Fruit fly (Drosophila melanogaster) whole organism, prepupa: ENCODE data around the gene CG7191.

Experiments
- CG10631 ChIP-seq: fragments of 200-800 bp; sonication (Bioruptor generic); optimal IDR thresholded peaks from 2 replicates; lab custom pipeline; 2016; ENCODE audit warnings: missing biosample characterization, missing genetic modification characterization
- CG10669 ChIP-seq: fragments of 200-800 bp; sonication (Bioruptor generic); optimal IDR thresholded peaks from 3 replicates; lab custom pipeline; 2018; ENCODE audit warnings: missing biosample characterization, mild to moderate bottlenecking, missing genetic modification characterization, moderate library complexity
- CG11902 ChIP-seq: fragments of 200-800 bp; sonication (Bioruptor generic); optimal IDR thresholded peaks from 3 replicates; lab custom pipeline; 2016; ENCODE audit warnings: missing biosample characterization, missing genetic modification characterization
- CG15336 ChIP-seq: fragments of 200-800 bp; sonication (Bioruptor generic); IDR thresholded peaks from 2 replicates; pipeline ENCODE4 v1.3.6; 2022; ENCODE audit warnings: missing biosample characterization, missing genetic modification characterization
- CG3032 ChIP-seq: fragments of 200-800 bp; optimal IDR thresholded peaks from 2 replicates; lab custom pipeline; 2019; ENCODE audit warnings: missing biosample characterization, mild to moderate bottlenecking, missing genetic modification characterization, moderate library complexity
- CG31627 ChIP-seq: fragments of 200-800 bp; sonication (Bioruptor generic); optimal IDR thresholded peaks from 3 replicates; lab custom pipeline; 2016; ENCODE audit warnings: missing biosample characterization, missing genetic modification characterization
- CG34406 ChIP-seq: fragments of 200-800 bp; sonication (Bioruptor generic); optimal IDR thresholded peaks from 3 replicates; lab custom pipeline; 2016; ENCODE audit warnings: missing biosample characterization, missing genetic modification characterization
- CG3919 ChIP-seq: fragments of 200-800 bp; sonication (Bioruptor generic); optimal IDR thresholded peaks from 3 replicates; lab custom pipeline; 2016; ENCODE audit warnings: missing biosample characterization, missing genetic modification characterization
- CG4318 ChIP-seq: fragments of 200-800 bp; sonication (Bioruptor generic); optimal IDR thresholded peaks from 3 replicates; lab custom pipeline; 2017; ENCODE audit warnings: missing biosample characterization, mild to moderate bottlenecking, missing genetic modification characterization
- CG6163 ChIP-seq: fragments of 200-800 bp; sonication (Bioruptor generic); IDR thresholded peaks from 3 replicates; pipeline ENCODE4 v1.3.6; 2022; ENCODE audit warnings: missing biosample characterization, missing genetic modification characterization
- CG6276 ChIP-seq: fragments of 200-800 bp; sonication (Bioruptor generic); optimal IDR thresholded peaks from 2 replicates; lab custom pipeline; 2017; ENCODE audit warnings: missing biosample characterization, mild to moderate bottlenecking, missing genetic modification characterization
- CG7368 ChIP-seq: fragments of 200-800 bp; sonication (Bioruptor generic); optimal IDR thresholded peaks from 3 replicates; lab custom pipeline; 2016; ENCODE audit warnings: missing biosample characterization, missing genetic modification characterization
- CG8319 ChIP-seq: fragments of 200-800 bp; sonication (Bioruptor generic); optimal IDR thresholded peaks from 3 replicates; lab custom pipeline; 2016; ENCODE audit warnings: missing biosample characterization, missing genetic modification characterization
- CG8632 ChIP-seq: fragments of 200-800 bp; sonication (Bioruptor generic); optimal IDR thresholded peaks from 3 replicates; lab custom pipeline; 2016; ENCODE audit warnings: missing biosample characterization, missing genetic modification characterization
- CG9139 ChIP-seq: fragments of 200-800 bp; sonication (Bioruptor generic); optimal IDR thresholded peaks from 3 replicates; lab custom pipeline; 2017; ENCODE audit warnings: missing biosample characterization, mild to moderate bottlenecking, missing genetic modification characterization
- Eip75B ChIP-seq: fragments of 200-800 bp; sonication (Bioruptor generic); optimal IDR thresholded peaks from 3 replicates; lab custom pipeline; 2016; ENCODE audit warnings: missing biosample characterization, missing genetic modification characterization
- Eip78C ChIP-seq: fragments of 200-800 bp; sonication (Bioruptor generic); peaks from one replicate; lab custom pipeline; 2016; ENCODE audit warnings: missing biosample characterization, missing genetic modification characterization
- Eip93F ChIP-seq: fragments of 200-800 bp; sonication (Bioruptor generic); optimal IDR thresholded peaks from 2 replicates; lab custom pipeline; 2016; ENCODE audit warnings: missing biosample characterization, mild to moderate bottlenecking, missing genetic modification characterization
- Ets21C ChIP-seq: fragments of 200-800 bp; sonication (Bioruptor generic); optimal IDR thresholded peaks from 3 replicates; lab custom pipeline; 2016; ENCODE audit warnings: missing biosample characterization, missing genetic modification characterization
- Ets96B ChIP-seq: fragments of 200-800 bp; optimal IDR thresholded peaks from 2 replicates; lab custom pipeline; 2019; ENCODE audit warnings: missing biosample characterization, mild to moderate bottlenecking, missing genetic modification characterization, moderate library complexity
- Gug ChIP-seq: fragments of 200-800 bp; sonication (Bioruptor generic); IDR thresholded peaks from 2 replicates; pipeline ENCODE4 v1.3.6; 2022; ENCODE audit warnings: missing biosample characterization, missing genetic modification characterization
- Lpt ChIP-seq: fragments of 200-800 bp; sonication (Bioruptor generic); optimal IDR thresholded peaks from 3 replicates; lab custom pipeline; 2016; ENCODE audit warnings: missing biosample characterization, missing genetic modification characterization
- Met ChIP-seq: fragments of 200-800 bp; sonication (Bioruptor generic); optimal IDR thresholded peaks from 3 replicates; lab custom pipeline; 2016; ENCODE audit warnings: missing biosample characterization, missing genetic modification characterization
- OdsH ChIP-seq: fragments of 200-800 bp; sonication (Bioruptor generic); optimal IDR thresholded peaks from 3 replicates; lab custom pipeline; 2016; ENCODE audit warnings: missing biosample characterization, missing genetic modification characterization
- Smox ChIP-seq: fragments of 200-800 bp; sonication (Bioruptor generic); optimal IDR thresholded peaks from 3 replicates; lab custom pipeline; 2016; ENCODE audit warnings: missing biosample characterization, missing genetic modification characterization
- Sox102F ChIP-seq: fragments of 200-800 bp; sonication (Bioruptor generic); optimal IDR thresholded peaks from 2 replicates; lab custom pipeline; 2016; ENCODE audit warnings: missing biosample characterization, mild to moderate bottlenecking, missing genetic modification characterization
- Sox15 ChIP-seq: fragments of 200-800 bp; sonication (Bioruptor generic); optimal IDR thresholded peaks from 3 replicates; lab custom pipeline; 2016; ENCODE audit warnings: missing biosample characterization, missing genetic modification characterization
- achi ChIP-seq: fragments of 200-800 bp; sonication (Bioruptor generic); optimal IDR thresholded peaks from 3 replicates; lab custom pipeline; 2016; ENCODE audit warnings: missing biosample characterization, missing genetic modification characterization
- acj6 ChIP-seq: fragments of 200-800 bp; sonication (Bioruptor generic); optimal IDR thresholded peaks from 3 replicates; lab custom pipeline; 2016; ENCODE audit warnings: missing biosample characterization, missing genetic modification characterization
- cyc ChIP-seq: fragments of 200-800 bp; sonication (Bioruptor generic); optimal IDR thresholded peaks from 3 replicates; lab custom pipeline; 2016; ENCODE audit warnings: missing biosample characterization, missing genetic modification characterization
- dac ChIP-seq: fragments of 200-800 bp; sonication (Bioruptor generic); optimal IDR thresholded peaks from 2 replicates; lab custom pipeline; 2017; ENCODE audit warnings: missing biosample characterization, mild to moderate bottlenecking, missing genetic modification characterization
- dsx ChIP-seq: fragments of 200-800 bp; optimal IDR thresholded peaks from 3 replicates; lab custom pipeline; 2019; ENCODE audit warnings: missing biosample characterization, mild to moderate bottlenecking, missing genetic modification characterization, moderate library complexity; ENCODE audit not compliant: poor library complexity, severe bottlenecking
- eg ChIP-seq: fragments of 200-800 bp; sonication (Bioruptor generic); IDR thresholded peaks from 3 replicates; pipeline ENCODE4 v1.3.6; 2022; ENCODE audit warnings: missing biosample characterization, missing genetic modification characterization
- esn ChIP-seq: fragments of 200-800 bp; sonication (Bioruptor generic); optimal IDR thresholded peaks from 2 replicates; lab custom pipeline; 2016; ENCODE audit warnings: missing biosample characterization, mild to moderate bottlenecking, missing genetic modification characterization, moderate library complexity
- fd59A ChIP-seq: fragments of 200-800 bp; sonication (Bioruptor generic); optimal IDR thresholded peaks from 2 replicates; lab custom pipeline; 2017; ENCODE audit warnings: missing biosample characterization, mild to moderate bottlenecking, missing genetic modification characterization, missing genetic modification reagents
- fd85E ChIP-seq: fragments of 200-800 bp; sonication (Bioruptor generic); optimal IDR thresholded peaks from 3 replicates; lab custom pipeline; 2016; ENCODE audit warnings: missing biosample characterization, missing genetic modification characterization
- lz ChIP-seq: fragments of 200-800 bp; sonication (Bioruptor generic); optimal IDR thresholded peaks from 3 replicates; lab custom pipeline; 2016; ENCODE audit warnings: missing biosample characterization, missing genetic modification characterization
- net ChIP-seq: fragments of 200-800 bp; sonication (Bioruptor generic); optimal IDR thresholded peaks from 3 replicates; lab custom pipeline; 2016; ENCODE audit warnings: missing biosample characterization, missing genetic modification characterization
- pdm3 ChIP-seq: fragments of 200-800 bp; sonication (Bioruptor generic); optimal IDR thresholded peaks from 3 replicates; lab custom pipeline; 2016; ENCODE audit warnings: missing biosample characterization, missing genetic modification characterization
- salr ChIP-seq, 2 experiments: fragments of 200-800 bp; sonication (Bioruptor generic); optimal IDR thresholded peaks; 3 replicates each; lab custom pipeline; 2016 to 2018; ENCODE audit warnings: missing biosample characterization in 2 of 2, missing genetic modification characterization in 2 of 2, mild to moderate bottlenecking in 1 of 2
- spab ChIP-seq: fragments of 200-800 bp; sonication (Bioruptor generic); optimal IDR thresholded peaks from 2 replicates; lab custom pipeline; 2017; ENCODE audit warnings: missing biosample characterization, mild to moderate bottlenecking, missing genetic modification characterization, missing genetic modification reagents
- ss ChIP-seq, 2 experiments: fragments of 200-800 bp; sonication (Bioruptor generic); optimal IDR thresholded peaks; 2 replicates in 1 of 2; 3 replicates in 1 of 2; lab custom pipeline; 2017 to 2018; ENCODE audit warnings: mild to moderate bottlenecking in 2 of 2, missing biosample characterization in 2 of 2, missing genetic modification characterization in 2 of 2, moderate library complexity in 1 of 2
- svp ChIP-seq: fragments of 200-800 bp; sonication (Bioruptor generic); peaks from one replicate; lab custom pipeline; 2016; ENCODE audit warnings: missing biosample characterization, missing genetic modification characterization
- topi ChIP-seq: fragments of 200-800 bp; sonication (Bioruptor generic); optimal IDR thresholded peaks from 3 replicates; lab custom pipeline; 2016; ENCODE audit warnings: missing biosample characterization, missing genetic modification characterization

The CG7191 gene

DNA sequence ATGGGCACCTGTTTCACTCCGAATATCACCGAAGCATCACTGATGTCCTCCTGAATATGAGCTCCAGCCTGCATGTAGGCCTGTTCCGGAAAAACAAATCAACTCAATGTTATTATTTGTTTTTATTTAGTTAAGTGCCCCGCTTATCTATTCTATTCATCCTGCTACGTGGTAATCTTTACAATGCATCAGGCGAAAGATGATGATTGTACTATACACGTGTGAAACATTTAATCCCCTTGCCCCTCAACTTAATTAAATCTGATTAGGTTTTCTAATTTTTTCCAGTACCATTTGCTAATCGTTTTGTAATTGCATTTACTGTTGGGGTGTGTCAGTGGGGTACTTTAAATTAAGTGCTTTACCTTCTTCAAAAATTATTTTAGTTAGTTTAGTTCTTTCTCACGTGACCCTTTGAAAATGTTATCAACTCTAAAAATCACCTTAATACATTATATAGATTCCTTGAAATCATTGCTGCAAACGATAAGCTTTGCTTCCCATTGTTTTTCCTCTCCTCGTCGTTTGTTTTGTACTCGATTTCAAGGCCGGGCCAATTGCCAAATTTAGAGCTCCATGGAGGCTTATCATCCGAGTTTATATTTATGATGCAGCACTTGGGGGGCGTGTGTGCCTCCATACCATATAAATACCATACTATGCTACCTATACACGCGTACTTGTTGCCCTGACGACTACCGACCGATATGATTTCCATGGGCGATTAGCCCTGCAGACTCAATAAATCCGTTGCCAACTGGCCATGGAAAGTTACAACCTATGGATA lies 27.5 kb downstream of the CG7191 start:
- TF ChIP-seq CG9139 (GFP tag; lab: Kevin White, UChicago): no peak
- no peak for TF ChIP-seq CG8632
- TF ChIP-seq fd85E (GFP tag; lab: Kevin White, UChicago): no peak
- TF ChIP-seq Eip78C: no peak
- TF ChIP-seq CG8319: no peak
- no peak for TF ChIP-seq CG6163 (GFP tag; lab: Robert Waterston, UW)
- no peak for TF ChIP-seq lz (GFP tag; lab: Kevin White, UChicago)
- TF ChIP-seq eg: no peak
- TF ChIP-seq CG10631 (GFP tag; lab: Kevin White, UChicago): no peak
- TF ChIP-seq Smox (GFP tag; lab: Kevin White, UChicago): no peak
- TF ChIP-seq CG3032 (tag; lab: Kevin White, UChicago): no peak
- no peak for TF ChIP-seq svp (GFP tag; lab: Kevin White, UChicago)
- no peak for TF ChIP-seq Gug (GFP tag; lab: Robert Waterston, UW)
- TF ChIP-seq Eip75B: no peak
- TF ChIP-seq Lpt (GFP tag; lab: Kevin White, UChicago): no peak
- no peak for TF ChIP-seq esn
- TF ChIP-seq OdsH (GFP tag; lab: Kevin White, UChicago): no peak
- TF ChIP-seq CG6276 (GFP tag; lab: Kevin White, UChicago): no peak
- no peak for TF ChIP-seq CG3919 (GFP tag; lab: Kevin White, UChicago)

- TF ChIP-seq svp (GFP tag; lab: Kevin White, UChicago) (peak; percentile 35), Met (GFP tag; lab: Kevin White, UChicago) (no peak)
Measured at dm6 chr2L:7795859-7796258, 28.4 kb downstream of the CG7191 start, which contains the start of gene LKRSDH. LKRSDH (minus strand) TSS chr2L:7795959.

dm6 chr2L:7799804-7800433 lies 32.5 kb downstream of the CG7191 start, which contains the start of the genes Herp and r2d2:
Herp (minus strand) TSS chr2L:7800058.
r2d2 (plus strand) TSS chr2L:7800147.
- TF ChIP-seq Ets96B (tag; lab: Kevin White, UChicago) (peak; percentile 86), net (peak; percentile 77), CG10669 (GFP tag; lab: Kevin White, UChicago) (peak; percentile 86), OdsH (GFP tag; lab: Kevin White, UChicago) (peak; percentile 89), cyc (GFP tag; lab: Kevin White, UChicago) (peak; percentile 86), svp (GFP tag; lab: Kevin White, UChicago) (peak; percentile 99), Gug (GFP tag; lab: Robert Waterston, UW) (peak; percentile 86), spab (peak; percentile 65), Sox15 (peak; percentile 86), dsx (GFP tag; lab: Kevin White, UChicago) (peak; percentile 77), eg (peak; percentile 84), achi (GFP tag; lab: Kevin White, UChicago) (peak; percentile 88), Met (GFP tag; lab: Kevin White, UChicago) (peak; percentile 90), acj6 (GFP tag; lab: Kevin White, UChicago) (peak; percentile 90), Eip78C (peak; percentile 92), CG8632 (peak; percentile 77), pdm3 (GFP tag; lab: Kevin White, UChicago) (peak; percentile 86), CG10631 (GFP tag; lab: Kevin White, UChicago) (peak; percentile 88), CG4318 (GFP tag; lab: Kevin White, UChicago) (peak; percentile 73), Eip93F (no peak), fd85E (GFP tag; lab: Kevin White, UChicago) (no peak), CG31627 (GFP tag; lab: Kevin White, UChicago) (peak; percentile 92), ss (GFP tag; optimal IDR thresholded peaks at IDR 0.05; lab: Kevin White, UChicago) (peak; percentile 80 to 88), fd59A (GFP tag; lab: Kevin White, UChicago) (peak; percentile 77), Eip75B (peak; percentile 87), dac (GFP tag; lab: Kevin White, UChicago) (peak; percentile 80), CG34406 (GFP tag; lab: Kevin White, UChicago) (peak; percentile 71), CG11902 (GFP tag; lab: Kevin White, UChicago) (peak; percentile 85), CG7368 (GFP tag; lab: Kevin White, UChicago) (peak; percentile 84), Sox102F (GFP tag; lab: Kevin White, UChicago) (peak; percentile 81), Ets21C (GFP tag; lab: Kevin White, UChicago) (peak; percentile 86), CG15336 (peak; percentile 76; the same call in 1 of the 2 replicates), topi (GFP tag; lab: Kevin White, UChicago) (peak; percentile 87), CG3919 (GFP tag; lab: Kevin White, UChicago) (peak; percentile 87), CG6163 (GFP tag; lab: Robert Waterston, UW) (peak; percentile 88), Lpt (GFP tag; lab: Kevin White, UChicago) (peak; percentile 77), salr (GFP tag; optimal IDR thresholded peaks at IDR 0.05; lab: Kevin White, UChicago) (peak; percentile 69 to 83)
